Fruit fly (Drosophila melanogaster): ENCODE data around the gene GAPsec.

DNA sequence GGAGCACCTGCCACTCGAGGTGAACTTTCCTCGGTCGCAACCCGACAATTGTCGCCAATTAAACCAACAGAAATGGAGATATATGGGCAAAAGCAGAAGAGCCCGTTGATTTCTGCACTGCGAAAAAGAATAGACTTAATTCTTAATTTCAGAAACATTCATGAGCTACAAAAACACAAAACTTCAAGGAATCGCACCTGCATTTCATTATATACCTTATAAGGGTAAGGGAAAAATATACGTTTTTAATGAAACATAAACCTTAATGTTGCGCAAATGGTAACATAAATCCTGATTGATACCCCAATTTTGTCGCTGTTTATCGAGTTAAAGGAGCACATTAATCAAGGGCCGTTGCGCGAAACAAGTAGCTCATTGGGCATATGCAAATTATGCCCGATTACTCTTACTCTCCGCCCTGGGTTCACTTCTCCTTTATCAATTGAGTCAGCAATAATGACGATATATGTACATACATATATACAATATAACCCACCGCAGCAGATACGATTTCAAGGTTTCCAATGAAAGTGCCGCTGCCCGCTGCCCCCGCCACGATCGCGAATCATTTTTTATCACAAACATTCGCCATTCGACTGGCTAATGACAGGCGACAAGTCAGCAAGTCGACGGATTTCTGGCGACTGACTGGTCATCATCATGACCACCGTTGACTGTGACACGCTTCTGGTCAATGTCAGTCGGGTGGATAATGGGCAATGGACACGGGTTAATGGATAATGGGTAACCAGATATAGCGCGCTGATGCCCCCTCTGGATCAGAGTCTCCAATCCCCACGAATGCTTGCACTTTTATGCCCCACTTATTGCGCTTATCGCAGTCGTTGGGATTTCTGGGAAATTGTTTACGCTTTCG lies 38.3 kb upstream of the GAPsec start:
- TF ChIP-seq Sin3A (optimal IDR thresholded peaks at IDR 0.05): no peak
- TF ChIP-seq Myc (optimal IDR thresholded peaks at IDR 0.05): no peak
- TF ChIP-seq psq (optimal IDR thresholded peaks at IDR 0.05): no peak
- TF ChIP-seq ttk (optimal IDR thresholded peaks at IDR 0.05): no peak
- no peak for TF ChIP-seq h (optimal IDR thresholded peaks at IDR 0.05)
